Worm (Caenorhabditis elegans) whole organism, L1 larva: ENCODE results near the gene F11D5.6.

Source experiments
- blmp-1 ChIP-seq: fragments of 150-350 bp; optimal IDR thresholded peaks from 2 replicates; lab custom pipeline; 2014; ENCODE audit warnings: missing biosample characterization, missing genetic modification characterization
- ces-1 ChIP-seq: fragments of 150-350 bp; optimal IDR thresholded peaks from 2 replicates; lab custom pipeline; 2014; ENCODE audit warnings: missing biosample characterization, missing genetic modification reagents, missing genetic modification characterization
- efl-3 ChIP-seq: fragments of 200-800 bp; sonication (Bioruptor generic); optimal IDR thresholded peaks from 2 replicates; lab custom pipeline; 2018; ENCODE audit warnings: mild to moderate bottlenecking, missing genetic modification characterization, missing compliant biosample characterization
- lin-13 ChIP-seq: fragments of 150-350 bp; optimal IDR thresholded peaks from 2 replicates; lab custom pipeline; 2014; ENCODE audit warnings: missing biosample characterization, missing genetic modification reagents, missing genetic modification characterization
- nhr-11 ChIP-seq: fragments of 150-350 bp; optimal IDR thresholded peaks from 2 replicates; lab custom pipeline; 2014; ENCODE audit warnings: missing biosample characterization, missing genetic modification characterization
- nhr-28 ChIP-seq: fragments of 150-350 bp; optimal IDR thresholded peaks from 2 replicates; lab custom pipeline; 2014; ENCODE audit warnings: missing biosample characterization, missing genetic modification characterization
- nhr-84 ChIP-seq: sonication (generic microtip); optimal IDR thresholded peaks from 2 replicates; lab custom pipeline; 2017; ENCODE audit warnings: missing biosample characterization, missing genetic modification characterization
- vab-15 ChIP-seq: sonication (generic microtip); optimal IDR thresholded peaks from 2 replicates; lab custom pipeline; 2017; ENCODE audit warnings: missing genotype, mild to moderate bottlenecking, missing genetic modification characterization, missing compliant biosample characterization

DNA sequence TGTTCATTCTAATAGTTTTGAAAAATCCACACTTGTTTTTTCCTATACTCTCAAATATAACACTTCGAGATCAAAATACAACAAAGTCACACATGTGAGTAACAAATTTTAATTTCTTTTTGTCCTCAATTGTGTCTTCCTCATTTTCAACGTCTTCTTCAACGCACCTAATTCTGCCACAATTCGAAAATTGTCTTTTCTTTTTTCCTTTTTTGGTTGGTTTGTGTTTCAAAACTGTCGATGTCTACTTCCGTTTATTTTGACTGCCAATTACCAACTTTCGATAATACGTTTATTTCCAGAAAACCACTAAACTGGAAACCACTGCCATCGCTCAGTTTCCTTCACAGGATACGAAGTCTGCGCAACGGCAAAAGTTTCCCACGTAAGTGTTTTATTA, 6.7 kb upstream of the F11D5.6 start, which contains the start of gene F11D5.1:
- TF ChIP-seq lin-13 (GFP tag; lab: Kevin White, UChicago) (no peak), nhr-84 (tag; lab: Kevin White, UChicago) (no peak), nhr-11 (tag; lab: Kevin White, UChicago) (no peak), ces-1 (GFP tag; lab: Kevin White, UChicago) (no peak), efl-3 (no peak), nhr-28 (tag; lab: Kevin White, UChicago) (no peak), vab-15 (tag; lab: Kevin White, UChicago) (no peak), blmp-1 (tag; lab: Kevin White, UChicago) (no peak)
